Worm (Caenorhabditis elegans): Measurements from ENCODE around the gene F22F7.7.
"Not testable (repeated sequence)": the region's sequence is repeated elsewhere in the genome, so short reads cannot be mapped to it uniquely, and the experiment has no call there.

Gene F22F7.7

ce11 chrV:2153274-2153673 lies 13.4 kb upstream of the F22F7.7 start, which contains the start of gene srbc-23:
Gene srbc-23, plus strand, starts transcription at chrV:2153574.
- TF ChIP-seq flt-1 (GFP tag; IDR thresholded peaks at IDR 0.05) (no peak), B0310.2 (tag; optimal IDR thresholded peaks at IDR 0.05) (no peak), ceh-36 (tag; optimal IDR thresholded peaks at IDR 0.05) (no peak), F13C5.2 (tag; optimal IDR thresholded peaks at IDR 0.05) (no peak), tra-4 (tag; optimal IDR thresholded peaks at IDR 0.05) (no peak)

- TF ChIP-seq B0310.2 (tag; optimal IDR thresholded peaks at IDR 0.05) (no peak), F13C5.2 (tag; optimal IDR thresholded peaks at IDR 0.05) (no peak), hmbx-1 (tag; optimal IDR thresholded peaks at IDR 0.05) (no peak), ets-7 (tag; optimal IDR thresholded peaks at IDR 0.05) (no peak), sea-1 (GFP tag; conservative IDR thresholded peaks at IDR 0.05) (no peak), hmg-4 (GFP tag; optimal IDR thresholded peaks at IDR 0.05) (no peak), ceh-36 (tag; optimal IDR thresholded peaks at IDR 0.05) (no peak), aly-1 (tag; optimal IDR thresholded peaks at IDR 0.05) (no peak)
Observed at ce11 chrV:2151458-2151857, 11.6 kb upstream of the F22F7.7 start, which contains the start of gene srbc-24. Gene srbc-24, plus strand, starts transcription at chrV:2151758.

- TF ChIP-seq flt-1 (GFP tag; IDR thresholded peaks at IDR 0.05), result no peak
Observed at ce11 chrV:2150876-2151275, 11.0 kb upstream of the F22F7.7 start, which contains the start of gene C45H4.13. Gene C45H4.13, minus strand, starts transcription at chrV:2150976.

- TF ChIP-seq tbx-11 (GFP tag; IDR thresholded peaks at IDR 0.05), result no peak
- TF ChIP-seq ets-7 (tag; optimal IDR thresholded peaks at IDR 0.05), result no peak
- TF ChIP-seq scrt-1 (GFP tag; IDR thresholded peaks at IDR 0.05), result no peak
- TF ChIP-seq hmbx-1 (tag; optimal IDR thresholded peaks at IDR 0.05), result no peak
- TF ChIP-seq flt-1 (GFP tag; IDR thresholded peaks at IDR 0.05), result no peak
- TF ChIP-seq hnd-1 (tag; optimal IDR thresholded peaks at IDR 0.05), result no peak
- TF ChIP-seq hmg-4 (GFP tag; optimal IDR thresholded peaks at IDR 0.05), result no peak
- no peak for TF ChIP-seq pes-1 (GFP tag; IDR thresholded peaks at IDR 0.05)
- no peak for TF ChIP-seq F13C5.2 (tag; optimal IDR thresholded peaks at IDR 0.05)
Observed at ce11 chrV:2149432-2149831, 9.6 kb upstream of the F22F7.7 start, which contains the start of gene C45H4.21. Gene C45H4.21, minus strand, starts transcription at chrV:2149532.

- no peak for TF ChIP-seq tbx-37 (GFP tag; conservative IDR thresholded peaks at IDR 0.05)
- TF ChIP-seq hmbx-1 (tag; optimal IDR thresholded peaks at IDR 0.05), result no peak
- TF ChIP-seq hmg-4 (GFP tag; optimal IDR thresholded peaks at IDR 0.05), result no peak
- no peak for TF ChIP-seq tbx-11 (GFP tag; IDR thresholded peaks at IDR 0.05)
Observed at ce11 chrV:2146795-2147194, 7.0 kb upstream of the F22F7.7 start, which contains the start of gene srbc-20. Gene srbc-20, plus strand, starts transcription at chrV:2147095.

ce11 chrV:2146044-2146443 lies 6.2 kb upstream of the F22F7.7 start, which contains the start of gene str-52:
Gene str-52, minus strand, starts transcription at chrV:2146144.
- TF ChIP-seq aly-1 (tag; optimal IDR thresholded peaks at IDR 0.05) (no peak), tbx-37 (GFP tag; conservative IDR thresholded peaks at IDR 0.05) (no peak), pes-1 (GFP tag; IDR thresholded peaks at IDR 0.05) (no peak), scrt-1 (GFP tag; IDR thresholded peaks at IDR 0.05) (no peak), hnd-1 (tag; optimal IDR thresholded peaks at IDR 0.05) (no peak), hmg-4 (GFP tag; optimal IDR thresholded peaks at IDR 0.05) (no peak), F13C5.2 (tag; optimal IDR thresholded peaks at IDR 0.05) (no peak), ceh-36 (tag; optimal IDR thresholded peaks at IDR 0.05) (no peak), sea-1 (GFP tag; conservative IDR thresholded peaks at IDR 0.05) (no peak), hmbx-1 (tag; optimal IDR thresholded peaks at IDR 0.05) (no peak), ets-7 (tag; optimal IDR thresholded peaks at IDR 0.05) (no peak)

- not testable (repeated sequence) for TF ChIP-seq B0310.2 (tag; optimal IDR thresholded peaks at IDR 0.05); aly-1 (tag; optimal IDR thresholded peaks at IDR 0.05); ama-1 (optimal IDR thresholded peaks at IDR 0.05)
Observed at ce11 chrV:2144408-2144807, 4.6 kb upstream of the F22F7.7 start, which contains the start of gene F22F7.12. Gene F22F7.12, minus strand, starts transcription at chrV:2144508.

ce11 chrV:2138287-2138686 lies 1.6 kb downstream of the F22F7.7 start:
- TF ChIP-seq ama-1 (optimal IDR thresholded peaks at IDR 0.05) (no peak), aly-1 (tag; optimal IDR thresholded peaks at IDR 0.05) (no peak), F13C5.2 (tag; optimal IDR thresholded peaks at IDR 0.05) (no peak), pes-1 (GFP tag; IDR thresholded peaks at IDR 0.05) (no peak), tbx-11 (GFP tag; IDR thresholded peaks at IDR 0.05) (no peak), tra-4 (tag; optimal IDR thresholded peaks at IDR 0.05) (no peak), scrt-1 (GFP tag; IDR thresholded peaks at IDR 0.05) (no peak), ets-7 (tag; optimal IDR thresholded peaks at IDR 0.05) (no peak), ceh-13 (GFP tag; optimal IDR thresholded peaks at IDR 0.05) (no peak), flt-1 (GFP tag; IDR thresholded peaks at IDR 0.05) (no peak), tbx-37 (GFP tag; conservative IDR thresholded peaks at IDR 0.05) (no peak), hmg-4 (GFP tag; optimal IDR thresholded peaks at IDR 0.05) (no peak)

- TF ChIP-seq tbx-11 (GFP tag; IDR thresholded peaks at IDR 0.05) (no peak), ceh-13 (GFP tag; optimal IDR thresholded peaks at IDR 0.05) (no peak), flt-1 (GFP tag; IDR thresholded peaks at IDR 0.05) (no peak), sea-1 (GFP tag; conservative IDR thresholded peaks at IDR 0.05) (no peak), ama-1 (optimal IDR thresholded peaks at IDR 0.05) (no peak), F13C5.2 (tag; optimal IDR thresholded peaks at IDR 0.05) (no peak), hmg-4 (GFP tag; optimal IDR thresholded peaks at IDR 0.05) (no peak), hnd-1 (tag; optimal IDR thresholded peaks at IDR 0.05) (no peak), tra-4 (tag; optimal IDR thresholded peaks at IDR 0.05) (no peak), hmbx-1 (tag; optimal IDR thresholded peaks at IDR 0.05) (no peak), B0310.2 (tag; optimal IDR thresholded peaks at IDR 0.05) (no peak)
Observed at ce11 chrV:2137010-2137409, 2.8 kb downstream of the F22F7.7 start.

Data from whole organism, early embryonic.